1 fruit fly cellular context compared by ENCODE assay signal in genomic region chrX:7523845-7524244, dm6.
TF ChIP-seq lines count a peak whose summit lies in the region.

No protein-coding gene starts in this region.

TF ChIP-seq in whole organism, prepupa, 60 proteins besides CTCF, POLR2A, EP300 and RAD21 (continued from another document):
- TF ChIP-seq CG31627 (GFP tag; optimal IDR thresholded peaks at IDR 0.05; lab: Kevin White, UChicago) (peak; percentile 34), vri (GFP tag; optimal IDR thresholded peaks at IDR 0.05; lab: Kevin White, UChicago) (no peak), CG6163 (GFP tag; IDR thresholded peaks at IDR 0.05; lab: Robert Waterston, UW) (0 out of 3 replicates have a peak, but pooled peaks have one; percentile 27), Eip75B (GFP tag; optimal IDR thresholded peaks at IDR 0.05; lab: Kevin White, UChicago) (no peak), Sox102F (GFP tag; optimal IDR thresholded peaks at IDR 0.05; lab: Kevin White, UChicago) (peak; percentile 10), spab (GFP tag; optimal IDR thresholded peaks at IDR 0.05; lab: Kevin White, UChicago) (no peak), fd59A (GFP tag; optimal IDR thresholded peaks at IDR 0.05; lab: Kevin White, UChicago) (no peak), Eip93F (GFP tag; optimal IDR thresholded peaks at IDR 0.05; lab: Kevin White, UChicago) (no peak), pdm3 (GFP tag; optimal IDR thresholded peaks at IDR 0.05; lab: Kevin White, UChicago) (no peak), CG11902 (GFP tag; optimal IDR thresholded peaks at IDR 0.05; lab: Kevin White, UChicago) (no peak), topi (GFP tag; optimal IDR thresholded peaks at IDR 0.05; lab: Kevin White, UChicago) (peak; percentile 41), dsx (GFP tag; optimal IDR thresholded peaks at IDR 0.05; lab: Kevin White, UChicago; ENCODE audit: poor library complexity, severe bottlenecking) (no peak), CG32006 (GFP tag; optimal IDR thresholded peaks at IDR 0.05; lab: Kevin White, UChicago) (peak; percentile 11), CG11762 (GFP tag; optimal IDR thresholded peaks at IDR 0.05; lab: Kevin White, UChicago; ENCODE audit: insufficient read depth) (no peak), OdsH (GFP tag; optimal IDR thresholded peaks at IDR 0.05; lab: Kevin White, UChicago) (peak; percentile 13), Blimp-1 (GFP tag; optimal IDR thresholded peaks at IDR 0.05; lab: Kevin White, UChicago) (no peak), dac (GFP tag; optimal IDR thresholded peaks at IDR 0.05; lab: Kevin White, UChicago) (no peak), CG9139 (GFP tag; optimal IDR thresholded peaks at IDR 0.05; lab: Kevin White, UChicago) (no peak), Ets21C (GFP tag; optimal IDR thresholded peaks at IDR 0.05; lab: Kevin White, UChicago) (no peak), CG6808 (GFP tag; optimal IDR thresholded peaks at IDR 0.05; lab: Kevin White, UChicago) (no peak), CG34406 (GFP tag; optimal IDR thresholded peaks at IDR 0.05; lab: Kevin White, UChicago) (peak; percentile 0), CG1621 (tag; optimal IDR thresholded peaks at IDR 0.05; lab: Kevin White, UChicago) (no peak), CG8319 (GFP tag; optimal IDR thresholded peaks at IDR 0.05; lab: Kevin White, UChicago) (no peak), CG6854 (GFP tag; optimal IDR thresholded peaks at IDR 0.05; lab: Kevin White, UChicago) (no peak), CG3032 (tag; optimal IDR thresholded peaks at IDR 0.05; lab: Kevin White, UChicago) (no peak), Smox (GFP tag; optimal IDR thresholded peaks at IDR 0.05; lab: Kevin White, UChicago) (peak; percentile 14), Hr4 (GFP tag; optimal IDR thresholded peaks at IDR 0.05; lab: Kevin White, UChicago) (no peak), Ets96B (tag; optimal IDR thresholded peaks at IDR 0.05; lab: Kevin White, UChicago) (no peak), CG7368 (GFP tag; optimal IDR thresholded peaks at IDR 0.05; lab: Kevin White, UChicago) (no peak), Eip78C (GFP tag; lab: Kevin White, UChicago) (peak; percentile 39)
